Worm (Caenorhabditis elegans) whole organism, young adult: ENCODE results near the gene fat-1.

Experiments
- B0035.1 ChIP-seq: sonication (generic microtip); optimal IDR thresholded peaks from 2 replicates; lab custom pipeline; 2016; ENCODE audit warnings: missing genetic modification characterization, mild to moderate bottlenecking, missing compliant biosample characterization, missing genotype, missing genetic modification reagents
- B0336.3 ChIP-seq: fragments of 200-800 bp; sonication (Bioruptor generic); IDR thresholded peaks from 2 replicates; pipeline ENCODE4 v1.3.6; 2022; ENCODE audit warnings: missing genetic modification characterization, missing compliant biosample characterization
- F33H1.4 ChIP-seq: fragments of 200-800 bp; sonication (Bioruptor generic); IDR thresholded peaks from 2 replicates; pipeline ENCODE4 v1.3.6; 2022; ENCODE audit warnings: missing genetic modification reagents, missing genetic modification characterization, missing compliant biosample characterization
- F37B4.10 ChIP-seq: fragments of 200-800 bp; sonication (Bioruptor generic); IDR thresholded peaks from 2 replicates; pipeline ENCODE4 v1.3.6; 2022; ENCODE audit warnings: missing genetic modification characterization, missing compliant biosample characterization
- F57A8.1 ChIP-seq: fragments of 200-800 bp; sonication (Bioruptor generic); optimal IDR thresholded peaks from 2 replicates; lab custom pipeline; 2018; ENCODE audit warnings: mild to moderate bottlenecking, missing genetic modification characterization, moderate library complexity, missing compliant biosample characterization
- T26A5.8 ChIP-seq: sonication (generic microtip); optimal IDR thresholded peaks from 2 replicates; lab custom pipeline; 2016; ENCODE audit warnings: missing genetic modification characterization, missing compliant biosample characterization
- Y53F4B.3 ChIP-seq: fragments of 200-800 bp; sonication (Bioruptor generic); IDR thresholded peaks from 2 replicates; pipeline ENCODE4 v1.3.6; 2022; ENCODE audit warnings: missing genetic modification reagents, missing genetic modification characterization, missing compliant biosample characterization
- Y53G8AR.9 ChIP-seq: fragments of 200-800 bp; sonication (Bioruptor generic); conservative IDR thresholded peaks from 2 replicates; pipeline ENCODE4 v1.3.6; 2022; ENCODE audit warnings: missing genetic modification reagents, missing genetic modification characterization, missing compliant biosample characterization
- akir-1 ChIP-seq: fragments of 200-800 bp; sonication (Bioruptor generic); optimal IDR thresholded peaks from 2 replicates; lab custom pipeline; 2018; ENCODE audit warnings: mild to moderate bottlenecking, missing genetic modification characterization, moderate library complexity, missing compliant biosample characterization
- atf-7 ChIP-seq: sonication (generic microtip); optimal IDR thresholded peaks from 2 replicates; lab custom pipeline; 2017; ENCODE audit warnings: mild to moderate bottlenecking, missing genetic modification characterization, missing compliant biosample characterization
- attf-5 ChIP-seq: fragments of 200-800 bp; sonication (Bioruptor generic); optimal IDR thresholded peaks from 2 replicates; lab custom pipeline; 2018; ENCODE audit warnings: mild to moderate bottlenecking, missing genetic modification characterization, missing compliant biosample characterization
- attf-6 ChIP-seq: fragments of 200-800 bp; sonication (Bioruptor generic); IDR thresholded peaks from 2 replicates; pipeline ENCODE4 v1.3.6; 2022; ENCODE audit warnings: missing genetic modification reagents, missing genetic modification characterization, missing compliant biosample characterization
- cebp-2 ChIP-seq: fragments of 200-800 bp; sonication (Bioruptor generic); IDR thresholded peaks from 2 replicates; pipeline ENCODE4 v1.3.6; 2022; ENCODE audit warnings: missing genetic modification characterization, missing compliant biosample characterization
- ceh-100 ChIP-seq: fragments of 200-800 bp; sonication (Bioruptor generic); IDR thresholded peaks from 2 replicates; pipeline ENCODE4 v1.3.6; 2022; ENCODE audit warnings: missing genetic modification reagents, missing genetic modification characterization, missing compliant biosample characterization
- ceh-27 ChIP-seq: fragments of 200-800 bp; sonication (Bioruptor generic); optimal IDR thresholded peaks from 2 replicates; lab custom pipeline; 2018; ENCODE audit warnings: mild to moderate bottlenecking, missing genetic modification characterization, moderate library complexity, missing compliant biosample characterization
- ceh-79 ChIP-seq: sonication (generic microtip); optimal IDR thresholded peaks from 2 replicates; lab custom pipeline; 2017; ENCODE audit warnings: mild to moderate bottlenecking, missing genetic modification characterization, missing compliant biosample characterization
- dox-1 ChIP-seq: fragments of 200-800 bp; sonication (Bioruptor generic); IDR thresholded peaks from 2 replicates; pipeline ENCODE4 v1.3.6; 2022; ENCODE audit warnings: missing genetic modification reagents, missing genetic modification characterization, missing compliant biosample characterization
- dpl-1 ChIP-seq: fragments of 150-350 bp; optimal IDR thresholded peaks from 2 replicates; lab custom pipeline; 2014; ENCODE audit warnings: missing biosample characterization, missing genetic modification reagents, missing genetic modification characterization
- egrh-3 ChIP-seq: fragments of 200-800 bp; sonication (Bioruptor generic); IDR thresholded peaks from 2 replicates; pipeline ENCODE4 v1.3.6; 2022; ENCODE audit warnings: missing genetic modification reagents, missing genetic modification characterization, missing compliant biosample characterization
- ekl-4 ChIP-seq: fragments of 200-800 bp; sonication (Bioruptor generic); IDR thresholded peaks from 2 replicates; pipeline ENCODE4 v1.3.6; 2022; ENCODE audit warnings: missing genetic modification reagents, missing genetic modification characterization, missing compliant biosample characterization
- ets-4 ChIP-seq: fragments of 200-800 bp; sonication (Bioruptor generic); optimal IDR thresholded peaks from 2 replicates; lab custom pipeline; 2018; ENCODE audit warnings: mild to moderate bottlenecking, missing genetic modification characterization, missing compliant biosample characterization
- fkh-3 ChIP-seq: sonication (generic microtip); optimal IDR thresholded peaks from 2 replicates; lab custom pipeline; 2016; ENCODE audit warnings: mild to moderate bottlenecking, missing genetic modification characterization, missing compliant biosample characterization
- hmg-1.2 ChIP-seq: fragments of 200-800 bp; sonication (Bioruptor generic); IDR thresholded peaks from 2 replicates; pipeline ENCODE4 v1.3.6; 2022; ENCODE audit warnings: missing genetic modification reagents, missing genetic modification characterization, missing compliant biosample characterization
- hrde-1 ChIP-seq: sonication (generic microtip); optimal IDR thresholded peaks from 2 replicates; lab custom pipeline; 2016; ENCODE audit warnings: missing genetic modification characterization, mild to moderate bottlenecking, missing compliant biosample characterization, moderate library complexity, missing genotype, missing genetic modification reagents, borderline replicate concordance
- let-526 ChIP-seq: fragments of 200-800 bp; sonication (Bioruptor generic); IDR thresholded peaks from 2 replicates; pipeline ENCODE4 v1.3.6; 2022; ENCODE audit warnings: missing genetic modification reagents, missing genetic modification characterization, missing compliant biosample characterization
- lin-40 ChIP-seq: sonication (generic microtip); optimal IDR thresholded peaks from 2 replicates; lab custom pipeline; 2016; ENCODE audit warnings: missing genetic modification characterization, mild to moderate bottlenecking, missing compliant biosample characterization, missing genotype, missing genetic modification reagents
- lin-54 ChIP-seq: fragments of 200-800 bp; sonication (Bioruptor generic); optimal IDR thresholded peaks from 2 replicates; lab custom pipeline; 2018; ENCODE audit warnings: mild to moderate bottlenecking, missing genetic modification characterization, missing compliant biosample characterization
- lir-1 ChIP-seq: fragments of 200-800 bp; sonication (Bioruptor generic); conservative IDR thresholded peaks from 2 replicates; pipeline ENCODE4 v1.3.6; 2022; ENCODE audit warnings: missing genetic modification reagents, missing genetic modification characterization, missing compliant biosample characterization
- lsl-1 ChIP-seq: fragments of 200-800 bp; sonication (Bioruptor generic); optimal IDR thresholded peaks from 2 replicates; lab custom pipeline; 2018; ENCODE audit warnings: mild to moderate bottlenecking, missing genetic modification characterization, moderate library complexity, missing compliant biosample characterization
- madf-10 ChIP-seq: sonication (generic microtip); optimal IDR thresholded peaks from 2 replicates; lab custom pipeline; 2016; ENCODE audit warnings: mild to moderate bottlenecking, missing genetic modification characterization, missing compliant biosample characterization
- madf-6 ChIP-seq: fragments of 200-800 bp; sonication (Bioruptor generic); IDR thresholded peaks from 2 replicates; pipeline ENCODE4 v1.3.6; 2022; ENCODE audit warnings: missing genetic modification reagents, missing genetic modification characterization, missing compliant biosample characterization
- mcd-1 ChIP-seq: fragments of 200-800 bp; sonication (Bioruptor generic); IDR thresholded peaks from 2 replicates; pipeline ENCODE4 v1.3.6; 2022; ENCODE audit warnings: missing genetic modification reagents, missing genetic modification characterization, missing compliant biosample characterization
- mes-4 ChIP-seq: sonication (generic microtip); optimal IDR thresholded peaks from 2 replicates; lab custom pipeline; 2016; ENCODE audit warnings: missing genotype, missing genetic modification characterization, missing compliant biosample characterization
- nfya-2 ChIP-seq: fragments of 200-800 bp; sonication (Bioruptor generic); IDR thresholded peaks from 2 replicates; pipeline ENCODE4 v1.3.6; 2022; ENCODE audit warnings: missing genetic modification reagents, missing genetic modification characterization, missing compliant biosample characterization
- nhr-80 ChIP-seq: sonication (generic microtip); optimal IDR thresholded peaks from 2 replicates; lab custom pipeline; 2016; ENCODE audit warnings: missing genetic modification characterization, missing compliant biosample characterization
- repo-1 ChIP-seq: sonication (generic microtip); optimal IDR thresholded peaks from 2 replicates; lab custom pipeline; 2017; ENCODE audit warnings: mild to moderate bottlenecking, missing genetic modification characterization, missing compliant biosample characterization
- sdz-38 ChIP-seq: sonication (generic microtip); optimal IDR thresholded peaks from 2 replicates; lab custom pipeline; 2016; ENCODE audit warnings: missing genotype, missing genetic modification characterization, missing compliant biosample characterization
- snpc-1.1 ChIP-seq: sonication (generic microtip); optimal IDR thresholded peaks from 2 replicates; lab custom pipeline; 2017; ENCODE audit warnings: missing genetic modification characterization, mild to moderate bottlenecking, missing compliant biosample characterization, antibody characterized with exemption, moderate library complexity, missing genotype, missing genetic modification reagents; ENCODE audit not compliant: insufficient read depth
- snpc-1.3 ChIP-seq: sonication (generic microtip); optimal IDR thresholded peaks from 2 replicates; lab custom pipeline; 2017; ENCODE audit warnings: missing genetic modification characterization, mild to moderate bottlenecking, missing compliant biosample characterization, antibody characterized with exemption, moderate library complexity, missing genotype, missing genetic modification reagents; ENCODE audit not compliant: insufficient read depth
- tbp1 ChIP-seq: fragments of 200-800 bp; sonication (Bioruptor generic); optimal IDR thresholded peaks from 2 replicates; lab custom pipeline; 2018; ENCODE audit warnings: mild to moderate bottlenecking, missing genetic modification characterization, missing compliant biosample characterization
- unc-62 ChIP-seq: fragments of 150-350 bp; optimal IDR thresholded peaks from 2 replicates; lab custom pipeline; 2014; ENCODE audit warnings: missing biosample characterization, missing genetic modification reagents, missing genetic modification characterization
- ztf-22 ChIP-seq: fragments of 200-800 bp; sonication (Bioruptor generic); optimal IDR thresholded peaks from 2 replicates; lab custom pipeline; 2018; ENCODE audit warnings: mild to moderate bottlenecking, missing genetic modification characterization, moderate library complexity, missing compliant biosample characterization
- ztf-25 ChIP-seq: fragments of 200-800 bp; sonication (Bioruptor generic); IDR thresholded peaks from 2 replicates; pipeline ENCODE4 v1.3.6; 2022; ENCODE audit warnings: missing genetic modification reagents, missing genetic modification characterization, missing compliant biosample characterization
- ztf-26 ChIP-seq: sonication (generic microtip); optimal IDR thresholded peaks from 2 replicates; lab custom pipeline; 2017; ENCODE audit warnings: missing genetic modification characterization, missing compliant biosample characterization
- ztf-3 ChIP-seq: fragments of 200-800 bp; sonication (Bioruptor generic); optimal IDR thresholded peaks from 2 replicates; lab custom pipeline; 2018; ENCODE audit warnings: mild to moderate bottlenecking, missing genetic modification characterization, missing compliant biosample characterization

Gene fat-1

DNA sequence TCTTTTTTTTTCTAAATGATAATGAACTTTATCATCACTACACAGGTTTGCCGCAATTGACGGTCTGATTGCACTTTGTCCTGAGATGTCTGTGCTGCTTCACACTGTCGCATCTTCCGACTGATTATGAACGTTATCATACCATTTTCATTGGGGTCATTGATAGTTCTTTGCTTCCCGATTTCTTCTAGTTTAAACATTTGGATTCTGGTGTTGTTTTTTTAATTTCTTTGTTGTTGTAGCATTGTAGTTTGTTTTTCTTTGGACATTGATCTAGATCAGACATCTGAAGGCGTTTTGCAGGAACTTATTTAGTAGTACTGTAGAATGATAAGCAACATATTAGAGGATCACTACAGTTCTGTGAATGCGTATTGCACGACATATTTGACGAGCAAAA is 3.3 kb downstream of the fat-1 start (continued):
- TF ChIP-seq lin-54 (GFP tag; lab: Kevin White, UChicago) (peak; percentile 31), hrde-1 (tag; lab: Kevin White, UChicago) (peak; percentile 36), hmg-1.2 (GFP tag; lab: Robert Waterston, UW) (peak; percentile 10; the same call in 1 of the 2 replicates), ztf-22 (GFP tag; lab: Kevin White, UChicago) (peak; percentile 46), let-526 (GFP tag; lab: Robert Waterston, UW) (0 out of 2 replicates have a peak, but pooled peaks have one; percentile 26), lin-40 (peak; percentile 71), nhr-80 (peak; percentile 92), madf-10 (tag; lab: Kevin White, UChicago) (peak; percentile 63), ztf-25 (GFP tag; lab: Robert Waterston, UW) (no peak), ztf-3 (GFP tag; lab: Kevin White, UChicago) (peak; percentile 30), ceh-100 (GFP tag; lab: Robert Waterston, UW) (no peak), fkh-3 (tag; lab: Kevin White, UChicago) (no peak), ztf-26 (tag; lab: Kevin White, UChicago) (peak; percentile 16), B0336.3 (GFP tag; lab: Robert Waterston, UW) (peak; percentile 80), F57A8.1 (no peak), madf-6 (peak; percentile 52), snpc-1.1 (no peak)

DNA sequence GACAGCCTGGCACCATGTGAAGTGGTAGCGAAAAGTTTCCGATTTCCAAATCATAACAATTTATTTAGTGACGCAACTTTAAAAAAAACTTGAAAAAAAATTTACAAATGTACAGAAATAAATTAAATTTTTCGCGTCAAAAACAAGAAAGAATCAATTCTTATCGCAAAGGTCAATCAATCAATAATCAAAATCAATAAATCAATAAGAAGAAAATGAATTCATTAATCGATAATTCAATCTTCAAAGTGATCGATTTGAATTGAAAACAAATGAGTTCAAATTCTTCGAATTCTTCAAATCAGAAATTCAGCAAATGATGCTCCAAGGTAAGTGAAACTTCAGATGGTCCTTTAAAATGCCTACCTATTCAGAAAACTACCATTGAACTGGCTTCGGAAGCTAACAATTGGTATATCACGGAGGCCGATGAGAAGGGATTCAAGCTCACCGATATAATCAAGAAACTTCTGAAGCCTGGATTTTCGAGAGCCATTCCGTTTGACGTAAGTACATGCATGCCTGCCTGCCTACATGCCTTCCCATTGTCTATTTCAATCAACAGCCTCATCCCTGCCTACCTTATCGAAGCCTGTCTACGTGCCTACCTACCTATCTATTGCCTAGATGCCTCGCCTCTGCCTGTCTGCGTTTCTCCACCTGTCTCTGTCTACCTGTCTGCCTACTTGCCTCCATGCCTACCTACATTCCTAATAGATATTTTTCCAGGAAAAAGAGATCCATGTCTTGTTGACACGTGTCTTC is 4.6 kb downstream of the fat-1 start:
- TF ChIP-seq ekl-4 (GFP tag; lab: Robert Waterston, UW) (no peak), cebp-2 (GFP tag; lab: Robert Waterston, UW) (peak; percentile 49; the same call in 1 of the 2 replicates), dox-1 (GFP tag; lab: Robert Waterston, UW) (0 out of 2 replicates have a peak, but pooled peaks have one; percentile 8)

- TF ChIP-seq unc-62 (GFP tag; lab: Kevin White, UChicago) (no peak), B0035.1 (no peak), atf-7 (tag; lab: Kevin White, UChicago) (peak; percentile 72), tbp1 (GFP tag; lab: Kevin White, UChicago) (peak; percentile 57), ets-4 (GFP tag; lab: Kevin White, UChicago) (peak; percentile 49), T26A5.8 (no peak), lsl-1 (GFP tag; lab: Kevin White, UChicago) (no peak), attf-5 (peak; percentile 77), F37B4.10 (no peak), lir-1 (GFP tag; lab: Robert Waterston, UW) (no peak), snpc-1.3 (tag; lab: Kevin White, UChicago) (no peak), dpl-1 (no peak), mes-4 (tag; lab: Kevin White, UChicago) (no peak), ceh-79 (tag; lab: Kevin White, UChicago) (no peak), egrh-3 (GFP tag; lab: Robert Waterston, UW) (no peak), repo-1 (tag; lab: Kevin White, UChicago) (no peak), nfya-2 (GFP tag; lab: Robert Waterston, UW) (no peak), F33H1.4 (no peak), sdz-38 (tag; lab: Kevin White, UChicago) (no peak), akir-1 (no peak), mcd-1 (GFP tag; lab: Robert Waterston, UW) (peak; percentile 57; the same call in 1 of the 2 replicates), ekl-4 (GFP tag; lab: Robert Waterston, UW) (no peak), B0336.3 (GFP tag; lab: Robert Waterston, UW) (peak; percentile 79), Y53F4B.3 (GFP tag; lab: Robert Waterston, UW) (no peak), ceh-27 (peak; percentile 21), dox-1 (GFP tag; lab: Robert Waterston, UW) (peak; percentile 50; the same call in 1 of the 2 replicates), Y53G8AR.9 (GFP tag; lab: Robert Waterston, UW) (peak; percentile 60; the same call in 1 of the 2 replicates), attf-6 (GFP tag; lab: Robert Waterston, UW) (no peak)
These were observed 7.0 kb downstream of the fat-1 start for ce11 chrIV:13322429-13322828.
